Worm (Caenorhabditis elegans) whole organism, L4 larva: Measurements from ENCODE around the gene sma-6.

Source experiments
- F10B5.3 ChIP-seq: sonication (generic microtip); optimal IDR thresholded peaks from 2 replicates; lab custom pipeline; 2016; ENCODE audit warnings: mild to moderate bottlenecking, missing genetic modification characterization, missing compliant biosample characterization
- F44E2.7 ChIP-seq: fragments of 200-800 bp; sonication (Bioruptor generic); IDR thresholded peaks from 2 replicates; pipeline ENCODE4 v2.1.2; 2022; ENCODE audit warnings: missing genetic modification characterization, missing compliant biosample characterization
- R02D3.7 ChIP-seq: fragments of 150-350 bp; sonication (generic microtip); optimal IDR thresholded peaks from 3 replicates; lab custom pipeline; 2014; ENCODE audit warnings: missing biosample characterization, missing genetic modification characterization
- T20F7.1 ChIP-seq: fragments of 200-800 bp; sonication (Bioruptor generic); optimal IDR thresholded peaks from 2 replicates; lab custom pipeline; 2018; ENCODE audit warnings: mild to moderate bottlenecking, missing genetic modification characterization, missing compliant biosample characterization
- T26A8.4 ChIP-seq: fragments of 200-800 bp; sonication (Bioruptor generic); IDR thresholded peaks from 2 replicates; pipeline ENCODE4 v1.3.6; 2022; ENCODE audit warnings: missing genetic modification characterization, missing compliant biosample characterization
- Y48G9A.11 ChIP-seq: fragments of 200-800 bp; sonication (Bioruptor generic); IDR thresholded peaks from 2 replicates; pipeline ENCODE4 v1.3.6; 2022; ENCODE audit warnings: missing genetic modification reagents, missing genetic modification characterization, missing compliant biosample characterization
- Y5F2A.4 ChIP-seq: fragments of 200-800 bp; sonication (Bioruptor generic); optimal IDR thresholded peaks from 2 replicates; lab custom pipeline; 2018; ENCODE audit warnings: mild to moderate bottlenecking, missing genetic modification characterization, missing compliant biosample characterization
- ZK337.2 ChIP-seq: fragments of 200-800 bp; sonication (Bioruptor generic); IDR thresholded peaks from 2 replicates; pipeline ENCODE4 v1.3.6; 2022; ENCODE audit warnings: missing genetic modification reagents, missing genetic modification characterization, missing compliant biosample characterization
- ama-1 ChIP-seq: fragments of 150-350 bp; optimal IDR thresholded peaks from 2 replicates; lab custom pipeline; 2014; ENCODE audit warnings: inconsistent platforms, mixed read lengths
- attf-4 ChIP-seq: sonication (generic microtip); optimal IDR thresholded peaks from 3 replicates; lab custom pipeline; 2017; ENCODE audit warnings: missing biosample characterization, missing genetic modification characterization
- ceh-20 ChIP-seq: fragments of 200-800 bp; sonication (Bioruptor generic); IDR thresholded peaks from 2 replicates; pipeline ENCODE4 v1.3.6; 2022; ENCODE audit warnings: missing genetic modification reagents, missing genetic modification characterization, missing compliant biosample characterization
- ceh-28 ChIP-seq: fragments of 150-350 bp; optimal IDR thresholded peaks from 2 replicates; lab custom pipeline; 2014; ENCODE audit warnings: missing biosample characterization, missing genetic modification reagents, missing genetic modification characterization
- ceh-32 ChIP-seq: sonication (generic microtip); optimal IDR thresholded peaks from 2 replicates; lab custom pipeline; 2016; ENCODE audit warnings: mild to moderate bottlenecking, missing genetic modification characterization, missing compliant biosample characterization; ENCODE audit not compliant: poor library complexity
- ceh-44 ChIP-seq: fragments of 200-800 bp; sonication (Bioruptor generic); IDR thresholded peaks from 2 replicates; pipeline ENCODE4 v1.3.6; 2022; ENCODE audit warnings: missing genetic modification reagents, missing genetic modification characterization, missing compliant biosample characterization
- ctbp-1 ChIP-seq: fragments of 200-800 bp; sonication (Bioruptor generic); IDR thresholded peaks from 2 replicates; pipeline ENCODE4 v1.3.6; 2022; ENCODE audit warnings: missing genetic modification reagents, missing genetic modification characterization, missing compliant biosample characterization
- daf-8 ChIP-seq: fragments of 200-800 bp; sonication (Bioruptor generic); IDR thresholded peaks from 2 replicates; pipeline ENCODE4 v1.3.6; 2022; ENCODE audit warnings: missing genetic modification characterization, missing compliant biosample characterization
- dmd-8 ChIP-seq: fragments of 200-800 bp; sonication (Bioruptor generic); IDR thresholded peaks from 2 replicates; pipeline ENCODE4 v1.3.6; 2022; ENCODE audit warnings: missing genetic modification characterization, missing compliant biosample characterization
- dve-1 ChIP-seq: sonication (generic microtip); optimal IDR thresholded peaks from 2 replicates; lab custom pipeline; 2017; ENCODE audit warnings: antibody characterized with exemption, mild to moderate bottlenecking, missing genetic modification characterization, missing compliant biosample characterization; ENCODE audit not compliant: insufficient read depth
- egl-27 ChIP-seq: sonication (generic microtip); optimal IDR thresholded peaks from 3 replicates; lab custom pipeline; 2017; ENCODE audit warnings: missing biosample characterization, missing genetic modification reagents, missing genetic modification characterization
- fkh-10 ChIP-seq: fragments of 150-350 bp; optimal IDR thresholded peaks from 2 replicates; lab custom pipeline; 2014; ENCODE audit warnings: missing biosample characterization, missing genetic modification reagents, missing genetic modification characterization
- gei-8 ChIP-seq: fragments of 200-800 bp; sonication (Bioruptor generic); optimal IDR thresholded peaks from 2 replicates; lab custom pipeline; 2018; ENCODE audit warnings: mild to moderate bottlenecking, missing genetic modification characterization, missing compliant biosample characterization
- hif-1 ChIP-seq, 2 experiments: sonication (generic microtip); optimal IDR thresholded peaks; 2 replicates each; lab custom pipeline; 2016 to 2017; ENCODE audit warnings: missing compliant biosample characterization in 2 of 2, missing genetic modification characterization in 2 of 2, missing genetic modification reagents in 2 of 2, missing genotype in 2 of 2, mild to moderate bottlenecking in 1 of 2
- jun-1 ChIP-seq: fragments of 150-350 bp; optimal IDR thresholded peaks from 2 replicates; lab custom pipeline; 2014; ENCODE audit warnings: missing biosample characterization, missing genetic modification reagents, missing genetic modification characterization
- lin-15B ChIP-seq: fragments of 150-350 bp; sonication (generic microtip); optimal IDR thresholded peaks from 3 replicates; lab custom pipeline; 2014; ENCODE audit warnings: missing biosample characterization, missing genetic modification characterization
- lin-29 ChIP-seq: fragments of 200-800 bp; sonication (Bioruptor generic); IDR thresholded peaks from 2 replicates; pipeline ENCODE4 v1.3.6; 2022; ENCODE audit warnings: missing genetic modification reagents, missing genetic modification characterization, missing compliant biosample characterization
- lin-38 ChIP-seq: fragments of 200-800 bp; sonication (Bioruptor generic); IDR thresholded peaks from 2 replicates; pipeline ENCODE4 v1.3.6; 2022; ENCODE audit warnings: missing genetic modification reagents, missing genetic modification characterization, missing compliant biosample characterization
- lin-39 ChIP-seq: fragments of 150-350 bp; optimal IDR thresholded peaks from 2 replicates; lab custom pipeline; 2014; ENCODE audit warnings: missing biosample characterization, missing genetic modification reagents, missing genetic modification characterization
- lir-3 ChIP-seq: sonication (generic microtip); optimal IDR thresholded peaks from 2 replicates; lab custom pipeline; 2016; ENCODE audit warnings: mild to moderate bottlenecking, missing genetic modification characterization, missing compliant biosample characterization
- lsy-2 ChIP-seq, 2 experiments: fragments of 150-350 bp in 1 of 2; sonication (generic microtip) in 1 of 2; optimal IDR thresholded peaks; 2 replicates each; lab custom pipeline; 2014 to 2017; ENCODE audit warnings: missing biosample characterization in 2 of 2, missing genetic modification characterization in 2 of 2
- madf-5 ChIP-seq, 2 experiments: fragments of 200-800 bp; sonication (Bioruptor generic); IDR thresholded peaks; 2 replicates each; pipeline ENCODE4 v1.3.6; 2022; ENCODE audit warnings: missing compliant biosample characterization in 2 of 2, missing genetic modification characterization in 2 of 2
- mdl-1 ChIP-seq, 2 experiments: fragments of 150-350 bp in 1 of 2; sonication (generic microtip) in 1 of 2; optimal IDR thresholded peaks; 2 replicates each; lab custom pipeline; 2014 to 2017; ENCODE audit warnings: missing biosample characterization in 2 of 2, missing genetic modification characterization in 2 of 2
- mdt-29 ChIP-seq: fragments of 200-800 bp; sonication (Bioruptor generic); IDR thresholded peaks from 2 replicates; pipeline ENCODE4 v1.3.6; 2022; ENCODE audit warnings: missing genetic modification reagents, missing genetic modification characterization, missing compliant biosample characterization
- mxl-2 ChIP-seq: fragments of 200-800 bp; sonication (Bioruptor generic); conservative IDR thresholded peaks from 2 replicates; pipeline ENCODE4 v1.3.6; 2022; ENCODE audit warnings: missing genetic modification reagents, missing genetic modification characterization, missing compliant biosample characterization
- nhr-10 ChIP-seq: fragments of 150-350 bp; optimal IDR thresholded peaks from 2 replicates; lab custom pipeline; 2014; ENCODE audit warnings: missing biosample characterization, missing genetic modification characterization
- nhr-11 ChIP-seq: fragments of 150-350 bp; optimal IDR thresholded peaks from 2 replicates; lab custom pipeline; 2014; ENCODE audit warnings: missing biosample characterization, missing genetic modification characterization
- nhr-111 ChIP-seq: fragments of 200-800 bp; sonication (Bioruptor generic); optimal IDR thresholded peaks from 2 replicates; lab custom pipeline; 2018; ENCODE audit warnings: mild to moderate bottlenecking, missing genetic modification characterization, missing compliant biosample characterization
- nhr-25 ChIP-seq: sonication (generic microtip); optimal IDR thresholded peaks from 2 replicates; lab custom pipeline; 2017; ENCODE audit warnings: missing genetic modification characterization, mild to moderate bottlenecking, missing compliant biosample characterization, antibody characterized with exemption, moderate library complexity, borderline replicate concordance; ENCODE audit not compliant: insufficient read depth
- nhr-28 ChIP-seq: fragments of 150-350 bp; optimal IDR thresholded peaks from 2 replicates; lab custom pipeline; 2014; ENCODE audit warnings: missing biosample characterization, missing genetic modification characterization
- nhr-48 ChIP-seq: sonication (generic microtip); optimal IDR thresholded peaks from 2 replicates; lab custom pipeline; 2016; ENCODE audit warnings: mild to moderate bottlenecking, missing genetic modification characterization, missing compliant biosample characterization
- php-3 ChIP-seq: fragments of 200-800 bp; sonication (Bioruptor generic); IDR thresholded peaks from 2 replicates; pipeline ENCODE4 v1.3.6; 2022; ENCODE audit warnings: missing genetic modification reagents, missing genetic modification characterization, missing compliant biosample characterization
- rbr-2 ChIP-seq: sonication (generic microtip); optimal IDR thresholded peaks from 2 replicates; lab custom pipeline; 2016; ENCODE audit warnings: missing genotype, missing genetic modification characterization, missing compliant biosample characterization
- sdz-12 ChIP-seq: fragments of 200-800 bp; sonication (Bioruptor generic); optimal IDR thresholded peaks from 2 replicates; lab custom pipeline; 2018; ENCODE audit warnings: mild to moderate bottlenecking, missing genetic modification characterization, missing compliant biosample characterization
- spr-1 ChIP-seq: sonication (generic microtip); optimal IDR thresholded peaks from 2 replicates; lab custom pipeline; 2016; ENCODE audit warnings: mild to moderate bottlenecking, missing genetic modification characterization, missing compliant biosample characterization
- spr-3 ChIP-seq: fragments of 200-800 bp; sonication (Bioruptor generic); optimal IDR thresholded peaks from 2 replicates; lab custom pipeline; 2018; ENCODE audit warnings: mild to moderate bottlenecking, missing genetic modification characterization, missing compliant biosample characterization
- tag-97 ChIP-seq: fragments of 200-800 bp; sonication (Bioruptor generic); IDR thresholded peaks from 2 replicates; pipeline ENCODE4 v1.3.6; 2022; ENCODE audit warnings: missing genetic modification characterization, missing compliant biosample characterization
- unc-130 ChIP-seq: sonication (generic microtip); optimal IDR thresholded peaks from 2 replicates; lab custom pipeline; 2016; ENCODE audit warnings: missing genetic modification reagents, missing genetic modification characterization, missing compliant biosample characterization
- unc-39 ChIP-seq: sonication (generic microtip); optimal IDR thresholded peaks from 2 replicates; lab custom pipeline; 2017; ENCODE audit warnings: missing biosample characterization, missing genetic modification characterization
- unc-62 ChIP-seq, 3 experiments: fragments of 150-350 bp in 1 of 3; sonication (generic microtip); optimal IDR thresholded peaks in 2 of 3; peaks in 1 of 3; 1 replicate in 1 of 3; 2 replicates in 2 of 3; lab custom pipeline; 2014 to 2017; ENCODE audit warnings: missing biosample characterization in 3 of 3, missing genetic modification characterization in 3 of 3, missing genetic modification reagents in 3 of 3, missing genotype in 1 of 3
- zag-1 ChIP-seq: fragments of 150-350 bp; optimal IDR thresholded peaks from 2 replicates; lab custom pipeline; 2014; ENCODE audit warnings: missing biosample characterization, missing genetic modification characterization
- zfp-2 ChIP-seq: sonication (generic microtip); optimal IDR thresholded peaks from 2 replicates; lab custom pipeline; 2016; ENCODE audit warnings: mild to moderate bottlenecking, missing genetic modification characterization, missing compliant biosample characterization

The sma-6 gene

DNA sequence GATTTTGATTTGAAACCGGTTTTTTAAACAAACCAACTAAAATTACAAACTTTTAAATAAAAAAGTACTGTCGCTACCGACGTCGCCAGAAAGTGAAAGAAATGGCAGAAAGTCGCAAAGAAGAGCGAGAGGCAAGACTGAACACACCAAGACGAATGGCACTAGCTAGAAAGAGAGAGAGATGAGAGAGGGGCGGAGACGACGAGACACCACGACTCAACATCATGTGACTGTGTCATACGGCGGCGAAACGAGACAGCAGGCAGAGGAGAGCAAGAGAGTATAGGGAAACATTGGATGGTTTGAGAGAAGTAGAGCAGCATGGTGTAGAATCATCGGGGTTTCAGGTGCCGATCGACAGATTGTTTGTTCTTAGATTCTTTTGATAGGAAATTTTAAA is 24.1 kb downstream of the sma-6 start (continued):
- TF ChIP-seq mdl-1 (tag; optimal IDR thresholded peaks at IDR 0.05; lab: Kevin White, UChicago) (peak; percentile 71 to 92), lin-39 (tag; lab: Kevin White, UChicago) (no peak), T20F7.1 (GFP tag; lab: Kevin White, UChicago) (peak; percentile 51), lsy-2 (tag; optimal IDR thresholded peaks at IDR 0.05; lab: Kevin White, UChicago) (peak; percentile 56 to 92), ceh-32 (tag; lab: Kevin White, UChicago) (no peak), hif-1 (tag; optimal IDR thresholded peaks at IDR 0.05; lab: Kevin White, UChicago) (peak in 1 of 2 experiments; percentile 74), attf-4 (peak; percentile 32), nhr-111 (GFP tag; lab: Kevin White, UChicago) (no peak), ctbp-1 (GFP tag; lab: Robert Waterston, UW) (peak; percentile 79), daf-8 (no peak), jun-1 (tag; lab: Kevin White, UChicago) (peak; percentile 64), gei-8 (no peak), dmd-8 (GFP tag; lab: Robert Waterston, UW) (no peak), madf-5 (GFP tag; IDR thresholded peaks at IDR 0.05; lab: Robert Waterston, UW) (0 out of 4 replicates have a peak, but pooled peaks of 1 of the 2 experiments have one; percentile 23), spr-1 (tag; lab: Kevin White, UChicago) (peak; percentile 58), F10B5.3 (tag; lab: Kevin White, UChicago) (no peak), nhr-10 (peak; percentile 84), nhr-28 (tag; lab: Kevin White, UChicago) (peak; percentile 85), nhr-48 (tag; lab: Kevin White, UChicago) (peak; percentile 79), mxl-2 (0 out of 2 replicates have a peak, but pooled peaks have one; percentile 47), nhr-11 (tag; lab: Kevin White, UChicago) (peak; percentile 90), lin-15B (tag; lab: Kevin White, UChicago) (no peak), ama-1 (lab: Kevin White, UChicago) (peak; percentile 99), lin-29 (GFP tag; lab: Robert Waterston, UW) (no peak), nhr-25 (tag; lab: Kevin White, UChicago) (peak; percentile 74), ZK337.2 (GFP tag; lab: Robert Waterston, UW) (no peak), mdt-29 (GFP tag; lab: Robert Waterston, UW) (peak; percentile 79; the same call in 1 of the 2 replicates), unc-62 (GFP tag; optimal IDR thresholded peaks at IDR 0.05 in 1 of 2; lab: Kevin White, UChicago) (peak in 1 of 2 experiments; percentile 99), unc-62 (tag; optimal IDR thresholded peaks at IDR 0.05; lab: Kevin White, UChicago) (no peak), tag-97 (GFP tag; lab: Robert Waterston, UW) (no peak), unc-130 (no peak), F44E2.7 (GFP tag; lab: Robert Waterston, UW) (no peak), sdz-12 (GFP tag; lab: Kevin White, UChicago) (no peak), unc-39 (tag; lab: Kevin White, UChicago) (no peak), ceh-44 (GFP tag; lab: Robert Waterston, UW) (no peak), spr-3 (GFP tag; lab: Kevin White, UChicago) (no peak), Y5F2A.4 (GFP tag; lab: Kevin White, UChicago) (no peak), lin-38 (GFP tag; lab: Robert Waterston, UW) (peak; percentile 74), lir-3 (tag; lab: Kevin White, UChicago) (no peak), ceh-28 (tag; lab: Kevin White, UChicago) (peak; percentile 20), T26A8.4 (GFP tag; lab: Robert Waterston, UW) (peak; percentile 79), ceh-20 (GFP tag; lab: Robert Waterston, UW) (peak; percentile 83), rbr-2 (tag; lab: Kevin White, UChicago) (peak; percentile 88), fkh-10 (GFP tag; lab: Kevin White, UChicago) (no peak), zag-1 (no peak), php-3 (GFP tag; lab: Robert Waterston, UW) (0 out of 2 replicates have a peak, but pooled peaks have one; percentile 30), Y48G9A.11 (GFP tag; lab: Robert Waterston, UW) (no peak), egl-27 (no peak), zfp-2 (no peak), dve-1 (tag; lab: Kevin White, UChicago) (peak; percentile 97), R02D3.7 (no peak)
